Fruit fly (Drosophila melanogaster): ENCODE data around the gene CG14658.

The CG14658 gene

dm6 chr3R:4821098-4821605 lies 9.2 kb downstream of the CG14658 start, which contains the start of gene CG14657 (continued):
- TF ChIP-seq Trl (optimal IDR thresholded peaks at IDR 0.05) (peak in 1 of 2 experiments; percentile 29), Trl (GFP tag; optimal IDR thresholded peaks at IDR 0.05) (no peak), twi (tag; optimal IDR thresholded peaks at IDR 0.05) (no peak), HLHmδ (GFP tag; optimal IDR thresholded peaks at IDR 0.05) (no peak), CG2116 (GFP tag; optimal IDR thresholded peaks at IDR 0.05) (peak; percentile 88), eve (GFP tag; optimal IDR thresholded peaks at IDR 0.05) (no peak), CG14965 (GFP tag; optimal IDR thresholded peaks at IDR 0.05; ENCODE audit: borderline replicate concordance) (no peak), CG32767 (GFP tag; IDR thresholded peaks at IDR 0.05) (no peak), Mes4 (GFP tag; optimal IDR thresholded peaks at IDR 0.05) (peak; percentile 8), CG13287 (GFP tag; IDR thresholded peaks at IDR 0.05; ENCODE audit: partially characterized antibody) (peak; percentile 98), CG10431 (GFP tag; optimal IDR thresholded peaks at IDR 0.05) (peak; percentile 64), inv (GFP tag; IDR thresholded peaks at IDR 0.05; ENCODE audit: partially characterized antibody) (peak; percentile 87), CG2875 (GFP tag; optimal IDR thresholded peaks at IDR 0.05) (no peak), CG5953 (GFP tag; IDR thresholded peaks at IDR 0.05) (no peak), Hsf (GFP tag; optimal IDR thresholded peaks at IDR 0.05) (no peak), cg (GFP tag; optimal IDR thresholded peaks at IDR 0.05) (peak; percentile 100), trh (GFP tag; optimal IDR thresholded peaks at IDR 0.05) (no peak), CG13624 (GFP tag; optimal IDR thresholded peaks at IDR 0.05) (peak; percentile 14), NFAT (GFP tag; IDR thresholded peaks at IDR 0.05) (no peak), ab (GFP tag; optimal IDR thresholded peaks at IDR 0.05) (no peak), CG11085 (GFP tag; IDR thresholded peaks at IDR 0.05) (no peak), shn (GFP tag; optimal IDR thresholded peaks at IDR 0.05) (no peak), CG18599 (GFP tag; optimal IDR thresholded peaks at IDR 0.05) (no peak), Bteb2 (GFP tag; optimal IDR thresholded peaks at IDR 0.05) (no peak), MESR4 (GFP tag; optimal IDR thresholded peaks at IDR 0.05) (peak; percentile 98), nom (GFP tag; optimal IDR thresholded peaks at IDR 0.05) (peak; percentile 23), Stat92E (GFP tag; optimal IDR thresholded peaks at IDR 0.05) (peak in 1 of 3 experiments; percentile 90), CG7271 (tag; optimal IDR thresholded peaks at IDR 0.05) (no peak), Rx (GFP tag; IDR thresholded peaks at IDR 0.05) (no peak), CG10654 (GFP tag; optimal IDR thresholded peaks at IDR 0.05) (no peak), Lpt (GFP tag; optimal IDR thresholded peaks at IDR 0.05) (no peak), Sin3A (optimal IDR thresholded peaks at IDR 0.05) (peak; percentile 75), Deaf1 (tag; optimal IDR thresholded peaks at IDR 0.05) (peak; percentile 71), dm (GFP tag; optimal IDR thresholded peaks at IDR 0.05) (no peak), CG7556 (GFP tag; optimal IDR thresholded peaks at IDR 0.05) (no peak), CHES-1-like (GFP tag; optimal IDR thresholded peaks at IDR 0.05) (peak; percentile 13), lov (optimal IDR thresholded peaks at IDR 0.05) (no peak), lov (GFP tag; IDR thresholded peaks at IDR 0.05) (no peak), so (GFP tag; IDR thresholded peaks at IDR 0.05) (no peak), CG42726 (GFP tag; IDR thresholded peaks at IDR 0.05; ENCODE audit: partially characterized antibody) (peak; percentile 56), CG10543 (GFP tag; optimal IDR thresholded peaks at IDR 0.05) (peak; percentile 21), CG9932 (GFP tag; IDR thresholded peaks at IDR 0.05) (no peak), HLH4C (GFP tag; IDR thresholded peaks at IDR 0.05; ENCODE audit: partially characterized antibody) (peak; percentile 95), ac (GFP tag; optimal IDR thresholded peaks at IDR 0.05) (no peak), pan (optimal IDR thresholded peaks at IDR 0.05) (no peak), pan (GFP tag; optimal IDR thresholded peaks at IDR 0.05 in 1 of 2, IDR thresholded peaks at IDR 0.05 in 1 of 2) (no peak), zfh1 (GFP tag; IDR thresholded peaks at IDR 0.05) (no peak), Gug (GFP tag; IDR thresholded peaks at IDR 0.05) (no peak), CG3281 (GFP tag; optimal IDR thresholded peaks at IDR 0.05) (peak; percentile 31), Lhr (GFP tag; optimal IDR thresholded peaks at IDR 0.05) (peak; percentile 96), Dfd (GFP tag; optimal IDR thresholded peaks at IDR 0.05) (no peak), CG4617 (GFP tag; optimal IDR thresholded peaks at IDR 0.05; ENCODE audit: borderline replicate concordance) (peak; percentile 94)

All from whole organism, embryonic.